Worm (Caenorhabditis elegans): ENCODE measurements around the gene mmab-1.

The mmab-1 gene

DNA sequence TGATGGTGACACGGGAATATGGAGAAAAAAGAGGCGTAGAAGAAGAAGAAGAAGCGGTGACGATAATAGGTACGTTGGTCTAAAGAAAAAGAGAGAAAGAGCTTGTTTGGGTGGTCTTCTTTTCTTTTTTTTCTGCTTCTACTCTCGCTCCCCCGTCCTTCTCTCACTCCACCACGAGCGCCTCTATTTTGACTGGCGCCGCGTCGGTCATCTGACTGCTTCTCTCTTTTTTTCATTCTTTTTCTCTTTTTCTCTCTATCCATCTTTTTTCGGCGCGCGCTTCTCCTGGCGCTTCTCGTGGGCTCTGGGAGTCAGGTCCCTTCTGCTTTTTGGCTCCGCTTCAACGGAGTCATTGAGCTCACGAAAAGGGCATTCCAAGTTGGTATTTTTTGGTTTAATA is 28.4 kb upstream of the mmab-1 start (continued):
- TF ChIP-seq fkh-10 (GFP tag; optimal IDR thresholded peaks at IDR 0.05) (peak; percentile 1), mef-2 (tag; optimal IDR thresholded peaks at IDR 0.05) (no peak), aly-2 (tag; optimal IDR thresholded peaks at IDR 0.05) (no peak), nhr-84 (tag; optimal IDR thresholded peaks at IDR 0.05) (no peak), fkh-8 (tag; optimal IDR thresholded peaks at IDR 0.05) (peak; percentile 77), nhr-77 (tag; optimal IDR thresholded peaks at IDR 0.05) (no peak), nhr-47 (tag; optimal IDR thresholded peaks at IDR 0.05) (peak; percentile 47), ceh-63 (GFP tag; optimal IDR thresholded peaks at IDR 0.05) (no peak), elt-2 (tag; optimal IDR thresholded peaks at IDR 0.05) (no peak), unc-62 (GFP tag; optimal IDR thresholded peaks at IDR 0.05) (no peak), ets-5 (GFP tag; IDR thresholded peaks at IDR 0.05) (no peak), nhr-19 (GFP tag; conservative IDR thresholded peaks at IDR 0.05) (no peak), xbp-1 (tag; optimal IDR thresholded peaks at IDR 0.05) (peak; percentile 16), swsn-7 (tag; optimal IDR thresholded peaks at IDR 0.05) (peak; percentile 44), sptf-1 (tag; optimal IDR thresholded peaks at IDR 0.05) (no peak), aha-1 (tag; optimal IDR thresholded peaks at IDR 0.05) (no peak), unc-30 (tag; optimal IDR thresholded peaks at IDR 0.05) (no peak), C04F5.9 (tag; optimal IDR thresholded peaks at IDR 0.05) (no peak), egl-27 (tag; optimal IDR thresholded peaks at IDR 0.05) (no peak), zip-4 (GFP tag; optimal IDR thresholded peaks at IDR 0.05) (no peak), lin-14 (GFP tag; optimal IDR thresholded peaks at IDR 0.05) (peak; percentile 89), mep-1 (tag; optimal IDR thresholded peaks at IDR 0.05) (peak; percentile 43), lsy-2 (tag; optimal IDR thresholded peaks at IDR 0.05) (peak; percentile 25 to 57), rnt-1 (tag; optimal IDR thresholded peaks at IDR 0.05) (peak; percentile 41), nhr-76 (tag; optimal IDR thresholded peaks at IDR 0.05) (no peak), isw-1 (GFP tag; IDR thresholded peaks at IDR 0.05) (peak; percentile 29), ceh-90 (tag; optimal IDR thresholded peaks at IDR 0.05) (no peak), zag-1 (tag; optimal IDR thresholded peaks at IDR 0.05) (no peak), unc-86 (tag; optimal IDR thresholded peaks at IDR 0.05) (peak; percentile 49), alr-1 (tag; optimal IDR thresholded peaks at IDR 0.05; ENCODE audit: borderline replicate concordance) (no peak), nhr-71 (tag; optimal IDR thresholded peaks at IDR 0.05) (peak; percentile 63), irx-1 (tag; optimal IDR thresholded peaks at IDR 0.05) (no peak), efl-1 (optimal IDR thresholded peaks at IDR 0.05) (peak; percentile 40 to 48), efl-1 (GFP tag; optimal IDR thresholded peaks at IDR 0.05 in 1 of 2) (peak in 1 of 2 experiments; percentile 31), tlp-1 (tag; optimal IDR thresholded peaks at IDR 0.05) (no peak), mdl-1 (tag; optimal IDR thresholded peaks at IDR 0.05) (peak in 1 of 2 experiments; percentile 19)

DNA sequence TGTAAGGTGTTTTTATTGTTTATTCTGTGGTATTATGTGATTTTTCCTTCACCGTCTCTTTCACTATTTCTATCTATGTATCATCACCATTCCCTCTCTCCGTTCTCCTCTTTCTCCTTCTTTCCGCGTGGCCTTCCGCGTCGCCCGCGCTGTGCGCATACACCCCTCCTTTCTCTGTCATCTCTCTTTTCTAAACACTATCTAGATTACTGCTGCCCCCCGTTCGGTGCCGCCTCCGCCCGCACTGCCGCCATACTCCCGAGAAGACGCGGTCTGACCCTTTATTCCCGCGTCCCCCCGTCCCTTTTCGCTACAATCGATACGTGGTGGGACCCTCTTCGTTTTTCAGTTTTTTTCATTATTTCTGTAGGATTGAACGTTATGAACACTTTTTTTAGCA is 26.7 kb upstream of the mmab-1 start:
- TF ChIP-seq blmp-1 (tag; optimal IDR thresholded peaks at IDR 0.05): peak; percentile 12
- TF ChIP-seq nhr-71 (tag; optimal IDR thresholded peaks at IDR 0.05): no peak
- TF ChIP-seq snu-23 (GFP tag; optimal IDR thresholded peaks at IDR 0.05): no peak
- TF ChIP-seq egl-27 (tag; optimal IDR thresholded peaks at IDR 0.05): no peak

DNA sequence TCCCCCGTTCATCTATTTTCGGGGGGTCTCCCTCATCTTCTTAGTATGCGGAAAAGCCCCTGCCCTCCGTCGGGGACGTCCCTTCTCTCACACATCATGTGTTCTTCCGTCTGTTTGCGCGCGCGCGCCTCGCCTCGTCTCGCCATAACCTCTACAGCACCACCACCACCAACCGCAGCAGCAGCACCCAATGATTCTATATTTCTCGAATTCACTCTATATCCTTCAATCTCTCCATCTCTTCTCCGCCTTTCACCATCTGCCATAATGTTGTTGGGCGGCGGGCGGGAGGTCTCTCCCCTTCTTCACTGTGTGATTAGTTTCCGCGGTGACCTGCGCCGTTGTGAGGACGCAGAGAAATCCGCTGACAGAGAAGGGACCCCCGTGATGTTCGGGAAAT is 25.4 kb upstream of the mmab-1 start:
- TF ChIP-seq lin-14 (GFP tag; optimal IDR thresholded peaks at IDR 0.05) (peak; percentile 4), mab-9 (GFP tag; IDR thresholded peaks at IDR 0.05) (no peak), ztf-11 (tag; optimal IDR thresholded peaks at IDR 0.05) (no peak), isw-1 (GFP tag; IDR thresholded peaks at IDR 0.05) (0 out of 2 replicates have a peak, but pooled peaks have one; percentile 10), fkh-10 (GFP tag; optimal IDR thresholded peaks at IDR 0.05) (no peak), sup-37 (GFP tag; optimal IDR thresholded peaks at IDR 0.05) (no peak), snpc-4 (tag; optimal IDR thresholded peaks at IDR 0.05) (no peak), ceh-82 (tag; optimal IDR thresholded peaks at IDR 0.05) (peak in 1 of 3 experiments; percentile 0), lin-15B (tag; optimal IDR thresholded peaks at IDR 0.05) (no peak), mep-1 (tag; optimal IDR thresholded peaks at IDR 0.05) (peak; percentile 2), nhr-71 (tag; optimal IDR thresholded peaks at IDR 0.05) (peak; percentile 0), unc-30 (tag; optimal IDR thresholded peaks at IDR 0.05) (no peak), unc-86 (tag; optimal IDR thresholded peaks at IDR 0.05) (peak; percentile 7)

Measured in whole organism, L1 larva.